Worm (Caenorhabditis elegans): ENCODE measurements around the gene nlp-3.

The nlp-3 gene

DNA sequence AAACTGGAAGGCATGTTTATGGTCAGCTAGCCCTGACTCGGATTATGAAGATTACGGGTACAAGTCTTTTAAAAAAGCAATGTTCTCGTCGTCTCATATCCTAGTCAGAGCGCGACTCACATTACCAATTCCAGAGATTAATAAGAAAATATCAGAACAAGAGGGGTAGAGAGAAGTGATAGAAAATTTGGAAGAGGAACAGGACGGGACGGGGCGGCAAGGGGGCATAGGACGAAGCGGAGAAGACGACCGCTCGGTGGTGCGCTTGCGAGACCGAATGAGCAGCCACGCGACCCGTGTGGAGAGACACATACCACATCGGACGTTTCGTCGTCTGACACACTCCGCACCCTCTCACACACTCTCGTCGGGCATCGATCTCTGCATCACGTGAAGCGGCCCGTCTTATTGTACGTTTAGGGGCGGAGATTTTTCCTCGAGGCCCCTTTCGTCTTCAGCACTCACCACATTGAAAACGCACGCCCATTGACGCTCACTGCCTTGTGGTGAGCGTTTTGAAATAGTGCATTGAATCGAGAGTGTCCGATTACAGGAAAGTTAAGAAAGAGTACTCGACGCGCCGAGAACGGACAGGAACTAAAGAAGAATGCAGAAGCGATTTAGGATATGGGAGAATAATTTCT is 33.1 kb downstream of the nlp-3 start (continued):
- no peak for TF ChIP-seq F55B11.4 (tag; optimal IDR thresholded peaks at IDR 0.05; ENCODE audit: borderline replicate concordance, insufficient read depth)
- TF ChIP-seq ztf-25 (GFP tag; IDR thresholded peaks at IDR 0.05), result no peak
- TF ChIP-seq C17E4.6 (GFP tag; IDR thresholded peaks at IDR 0.05), result peak; percentile 24; the same call in 1 of the 2 replicates
- TF ChIP-seq chd-7 (tag; optimal IDR thresholded peaks at IDR 0.05), result peak; percentile 93
- no peak for TF ChIP-seq F23B12.7 (tag; optimal IDR thresholded peaks at IDR 0.05; ENCODE audit: insufficient read depth)
- peak; percentile 44 for TF ChIP-seq die-1 (tag; optimal IDR thresholded peaks at IDR 0.05)
- peak; percentile 93 for TF ChIP-seq K12H6.12 (tag; optimal IDR thresholded peaks at IDR 0.05)
- TF ChIP-seq sea-2 (GFP tag; IDR thresholded peaks at IDR 0.05), result peak; percentile 90
- TF ChIP-seq D2030.7 (GFP tag; IDR thresholded peaks at IDR 0.05), result no peak
- TF ChIP-seq akir-1 (GFP tag; optimal IDR thresholded peaks at IDR 0.05), result no peak

DNA sequence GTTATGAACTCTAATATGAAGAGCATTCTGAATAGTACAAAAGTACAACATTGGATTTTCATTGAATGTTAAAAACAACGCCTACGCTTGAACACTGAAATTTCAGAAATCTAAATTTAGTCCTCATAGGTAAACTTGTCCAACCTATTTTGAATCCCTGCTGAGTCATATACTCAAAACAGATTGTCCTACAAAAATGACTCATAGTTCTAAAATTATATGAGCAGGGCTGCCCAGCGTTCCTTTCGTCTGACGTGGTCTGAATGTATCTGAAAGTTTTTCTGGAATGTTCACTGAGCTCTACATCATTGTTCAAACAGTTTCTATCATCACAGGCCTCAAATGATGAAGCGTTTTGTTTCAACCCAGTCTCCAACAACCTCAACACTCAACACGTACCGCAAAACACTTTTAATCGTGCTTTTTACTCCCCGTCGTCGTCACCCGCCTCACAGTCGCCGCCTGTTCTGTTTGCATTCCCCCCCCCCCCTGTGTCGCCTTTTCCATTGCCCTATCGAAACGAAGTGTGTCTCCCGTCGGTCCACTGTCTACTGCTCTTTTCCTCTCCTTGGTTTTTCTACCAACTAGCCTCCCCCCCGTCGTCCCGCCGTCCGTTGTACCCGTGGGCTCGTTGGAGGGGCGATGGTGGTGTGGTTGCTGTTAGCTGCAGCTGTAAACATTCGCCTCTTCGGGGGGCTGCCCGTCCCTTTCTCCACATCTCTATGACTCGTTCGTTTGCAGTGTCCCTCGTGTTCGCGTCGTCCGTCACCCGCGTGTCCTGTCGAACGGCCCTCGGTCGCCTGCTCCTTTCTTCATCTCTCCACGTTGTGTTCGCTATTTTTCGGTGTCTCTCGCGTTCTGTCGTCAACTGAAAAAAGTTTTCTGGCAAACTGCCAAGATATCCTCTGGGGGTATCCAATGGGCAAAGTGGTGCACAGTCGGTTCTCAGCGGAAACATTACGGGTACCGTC is 34.2 kb downstream of the nlp-3 start:
- TF ChIP-seq lin-26 (GFP tag; IDR thresholded peaks at IDR 0.05), result 0 out of 2 replicates have a peak, but pooled peaks have one; percentile 26
- TF ChIP-seq B0336.3 (GFP tag; IDR thresholded peaks at IDR 0.05), result peak; percentile 80; the same call in 1 of the 2 replicates
- TF ChIP-seq lag-1 (GFP tag; IDR thresholded peaks at IDR 0.05), result no peak
- peak; percentile 12 for TF ChIP-seq ztf-26 (tag; optimal IDR thresholded peaks at IDR 0.05)
- TF ChIP-seq mcd-1 (GFP tag; IDR thresholded peaks at IDR 0.05), result peak; percentile 66
- peak; percentile 2 for TF ChIP-seq T07F8.4 (tag; optimal IDR thresholded peaks at IDR 0.05)
- TF ChIP-seq pbrm-1 (GFP tag; IDR thresholded peaks at IDR 0.05), result peak; percentile 46; the same call in 1 of the 2 replicates
- peak; percentile 92 for TF ChIP-seq ama-1 (optimal IDR thresholded peaks at IDR 0.05)
- no peak for TF ChIP-seq ama-1 (GFP tag; optimal IDR thresholded peaks at IDR 0.05)
- peak; percentile 13 for TF ChIP-seq tbp1 (GFP tag; optimal IDR thresholded peaks at IDR 0.05)
- peak; percentile 16 for TF ChIP-seq madf-10 (tag; optimal IDR thresholded peaks at IDR 0.05)
- no peak for TF ChIP-seq Y79H2A.3 (GFP tag; conservative IDR thresholded peaks at IDR 0.05)
- TF ChIP-seq Y56A3A.18 (GFP tag; IDR thresholded peaks at IDR 0.05), result no peak; the same call in 1 of the 2 replicates
- no peak for TF ChIP-seq madf-6 (GFP tag; IDR thresholded peaks at IDR 0.05)
- TF ChIP-seq C06A6.2 (GFP tag; conservative IDR thresholded peaks at IDR 0.05), result no peak; the same call in 1 of the 2 replicates
- peak; percentile 18 for TF ChIP-seq F23B12.7 (tag; optimal IDR thresholded peaks at IDR 0.05; ENCODE audit: insufficient read depth)
- TF ChIP-seq ekl-4 (GFP tag; IDR thresholded peaks at IDR 0.05), result peak; percentile 44
- TF ChIP-seq ceh-27 (GFP tag; optimal IDR thresholded peaks at IDR 0.05), result peak; percentile 23
- no peak for TF ChIP-seq F57C9.4 (tag; optimal IDR thresholded peaks at IDR 0.05)
- no peak for TF ChIP-seq B0035.1 (tag; optimal IDR thresholded peaks at IDR 0.05)
- TF ChIP-seq Y95B8A.8 (GFP tag; IDR thresholded peaks at IDR 0.05), result 0 out of 2 replicates have a peak, but pooled peaks have one; percentile 28
- no peak for TF ChIP-seq nhr-27 (tag; optimal IDR thresholded peaks at IDR 0.05)
- peak; percentile 29 for TF ChIP-seq repo-1 (tag; optimal IDR thresholded peaks at IDR 0.05)
- peak; percentile 13 for TF ChIP-seq nhr-90 (tag; optimal IDR thresholded peaks at IDR 0.05)
- no peak for TF ChIP-seq bed-1 (GFP tag; IDR thresholded peaks at IDR 0.05)
- TF ChIP-seq hmg-1.2 (GFP tag; IDR thresholded peaks at IDR 0.05), result peak; percentile 50; the same call in 1 of the 2 replicates
- TF ChIP-seq ztf-18 (tag; optimal IDR thresholded peaks at IDR 0.05), result peak; percentile 45
- peak; percentile 83 for TF ChIP-seq dox-1 (GFP tag; IDR thresholded peaks at IDR 0.05)
- peak in 1 of 3 experiments; percentile 23 for TF ChIP-seq lin-35 (GFP tag; optimal IDR thresholded peaks at IDR 0.05)
- TF ChIP-seq K12H6.12 (tag; optimal IDR thresholded peaks at IDR 0.05), result peak; percentile 46
- peak; percentile 60 for TF ChIP-seq lin-40 (tag; optimal IDR thresholded peaks at IDR 0.05)
- peak; percentile 15 for TF ChIP-seq somi-1 (GFP tag; optimal IDR thresholded peaks at IDR 0.05)
- peak; percentile 55 for TF ChIP-seq zim-3 (tag; optimal IDR thresholded peaks at IDR 0.05)
- TF ChIP-seq snpc-4 (GFP tag; optimal IDR thresholded peaks at IDR 0.05), result no peak
- peak in 3 of 4 experiments; percentile 9 to 42 (median 10) for TF ChIP-seq snpc-4 (tag; optimal IDR thresholded peaks at IDR 0.05)
- peak; percentile 92 for TF ChIP-seq nhr-80 (tag; optimal IDR thresholded peaks at IDR 0.05)

All from whole organism, young adult.